Worm (Caenorhabditis elegans): Measurements from ENCODE around the gene glb-29.

glb-29 gene

ce11 chrII:12064680-12065135, 55.8 kb downstream of the glb-29 start, which contains the start of gene arrd-8:
TSS of gene arrd-8 (plus strand) at chrII:12065085.
- TF ChIP-seq daf-19 (GFP tag; conservative IDR thresholded peaks at IDR 0.05), result no peak
- no peak for TF ChIP-seq ztf-11 (tag; optimal IDR thresholded peaks at IDR 0.05)
- TF ChIP-seq ceh-44 (GFP tag; IDR thresholded peaks at IDR 0.05), result no peak
- TF ChIP-seq daf-12 (tag; optimal IDR thresholded peaks at IDR 0.05), result no peak
- no peak for TF ChIP-seq nhr-102 (tag; optimal IDR thresholded peaks at IDR 0.05)
- TF ChIP-seq hmg-1.1 (GFP tag; IDR thresholded peaks at IDR 0.05), result no peak
- peak in 1 of 2 experiments; percentile 10 for TF ChIP-seq lsy-2 (tag; optimal IDR thresholded peaks at IDR 0.05)
- no peak for TF ChIP-seq daf-16 (GFP tag; optimal IDR thresholded peaks at IDR 0.05)
- peak; percentile 85 for TF ChIP-seq daf-16 (tag; optimal IDR thresholded peaks at IDR 0.05)
- TF ChIP-seq madf-5 (GFP tag; IDR thresholded peaks at IDR 0.05), result no peak
- no peak for TF ChIP-seq daf-8 (GFP tag; IDR thresholded peaks at IDR 0.05)
- no peak for TF ChIP-seq gei-8 (GFP tag; optimal IDR thresholded peaks at IDR 0.05)
- peak; percentile 35 for TF ChIP-seq pqm-1 (tag; optimal IDR thresholded peaks at IDR 0.05)
- no peak for TF ChIP-seq aha-1 (tag)
- TF ChIP-seq ztf-7 (tag; optimal IDR thresholded peaks at IDR 0.05), result no peak
- TF ChIP-seq dmd-9 (GFP tag; IDR thresholded peaks at IDR 0.05), result no peak
- TF ChIP-seq D1046.2 (GFP tag; IDR thresholded peaks at IDR 0.05), result no peak
- no peak for TF ChIP-seq dmd-8 (GFP tag; IDR thresholded peaks at IDR 0.05)
- TF ChIP-seq nhr-28 (tag; optimal IDR thresholded peaks at IDR 0.05), result no peak
- TF ChIP-seq F10B5.3 (tag; optimal IDR thresholded peaks at IDR 0.05), result no peak
- TF ChIP-seq lir-3 (tag; optimal IDR thresholded peaks at IDR 0.05), result no peak
- TF ChIP-seq php-3 (GFP tag; IDR thresholded peaks at IDR 0.05), result no peak
- TF ChIP-seq lin-1 (GFP tag; IDR thresholded peaks at IDR 0.05), result no peak
- no peak for TF ChIP-seq lim-7 (GFP tag; IDR thresholded peaks at IDR 0.05)
- peak; percentile 18 for TF ChIP-seq dve-1 (tag; optimal IDR thresholded peaks at IDR 0.05; ENCODE audit: insufficient read depth)
- TF ChIP-seq nhr-11 (tag; optimal IDR thresholded peaks at IDR 0.05), result no peak
- TF ChIP-seq nhr-42 (GFP tag; IDR thresholded peaks at IDR 0.05), result no peak
- TF ChIP-seq skn-1 (tag; optimal IDR thresholded peaks at IDR 0.05), result no peak
- TF ChIP-seq Y75B8A.6 (GFP tag; IDR thresholded peaks at IDR 0.05), result no peak
- TF ChIP-seq F49E8.2 (tag; optimal IDR thresholded peaks at IDR 0.05; ENCODE audit: borderline replicate concordance), result no peak
- TF ChIP-seq mxl-2 (GFP tag; conservative IDR thresholded peaks at IDR 0.05), result no peak
- no peak for TF ChIP-seq vab-7 (GFP tag; IDR thresholded peaks at IDR 0.05)
- no peak for TF ChIP-seq T20F7.1 (GFP tag; optimal IDR thresholded peaks at IDR 0.05)
- no peak for TF ChIP-seq attf-4 (tag; optimal IDR thresholded peaks at IDR 0.05)
- TF ChIP-seq arid-1 (GFP tag; conservative IDR thresholded peaks at IDR 0.05), result no peak
- no peak for TF ChIP-seq snpc-1.2 (GFP tag; IDR thresholded peaks at IDR 0.05)
- TF ChIP-seq unc-39 (tag; optimal IDR thresholded peaks at IDR 0.05), result no peak
- no peak for TF ChIP-seq cey-2 (tag; optimal IDR thresholded peaks at IDR 0.05; ENCODE audit: borderline replicate concordance, insufficient read depth)
- TF ChIP-seq mes-2 (tag; optimal IDR thresholded peaks at IDR 0.05; ENCODE audit: poor library complexity, severe bottlenecking), result no peak
- TF ChIP-seq lin-15B (tag; optimal IDR thresholded peaks at IDR 0.05), result no peak
- TF ChIP-seq zfp-2 (tag; optimal IDR thresholded peaks at IDR 0.05), result no peak
- TF ChIP-seq set-16 (GFP tag; IDR thresholded peaks at IDR 0.05), result no peak
- no peak for TF ChIP-seq pha-4 (GFP tag; IDR thresholded peaks at IDR 0.05)
- TF ChIP-seq pha-4 (tag; optimal IDR thresholded peaks at IDR 0.05), result no peak
- TF ChIP-seq jun-1 (tag; optimal IDR thresholded peaks at IDR 0.05), result no peak
- no peak for TF ChIP-seq unc-62 (GFP tag; optimal IDR thresholded peaks at IDR 0.05 in 1 of 2)
- TF ChIP-seq unc-62 (tag; optimal IDR thresholded peaks at IDR 0.05), result no peak
- peak; percentile 17 for TF ChIP-seq hlh-11 (tag; optimal IDR thresholded peaks at IDR 0.05)
- no peak for TF ChIP-seq nhr-6 (tag; optimal IDR thresholded peaks at IDR 0.05)
- no peak for TF ChIP-seq Y48G9A.11 (GFP tag; IDR thresholded peaks at IDR 0.05)
- TF ChIP-seq nhr-76 (tag; optimal IDR thresholded peaks at IDR 0.05), result no peak
- TF ChIP-seq tag-97 (GFP tag; IDR thresholded peaks at IDR 0.05), result no peak
- TF ChIP-seq hif-1 (tag; optimal IDR thresholded peaks at IDR 0.05), result peak in 1 of 2 experiments; percentile 7

All from whole organism, L4 larva.